Worm (Caenorhabditis elegans): Measurements from ENCODE around the gene T09A5.4.

Gene T09A5.4

ce11 chrII:7832054-7832453 is 13.9 kb upstream of the T09A5.4 start, which contains the start of gene T09A5.14:
TSS of gene T09A5.14 (plus strand) at chrII:7832354.
- TF ChIP-seq F10E7.11 (tag; optimal IDR thresholded peaks at IDR 0.05), result no peak
- no peak for TF ChIP-seq nfya-2 (GFP tag; IDR thresholded peaks at IDR 0.05)
- TF ChIP-seq aptf-2 (GFP tag; conservative IDR thresholded peaks at IDR 0.05), result no peak
- TF ChIP-seq nhr-90 (tag; optimal IDR thresholded peaks at IDR 0.05), result no peak
- TF ChIP-seq madf-8 (GFP tag; conservative IDR thresholded peaks at IDR 0.05), result no peak
- no peak for TF ChIP-seq snpc-1.3 (tag; optimal IDR thresholded peaks at IDR 0.05; ENCODE audit: insufficient read depth)
- TF ChIP-seq nfyb-1 (GFP tag; IDR thresholded peaks at IDR 0.05), result no peak

- TF ChIP-seq F33H1.4 (GFP tag; IDR thresholded peaks at IDR 0.05) (no peak), let-607 (tag; optimal IDR thresholded peaks at IDR 0.05) (no peak), F49E8.2 (tag; optimal IDR thresholded peaks at IDR 0.05; ENCODE audit: insufficient read depth) (no peak), ztf-26 (tag; optimal IDR thresholded peaks at IDR 0.05) (no peak), nhr-120 (GFP tag; IDR thresholded peaks at IDR 0.05) (no peak), cebp-1 (GFP tag; IDR thresholded peaks at IDR 0.05) (no peak), cebp-1 (tag; optimal IDR thresholded peaks at IDR 0.05) (no peak), tbp1 (GFP tag; optimal IDR thresholded peaks at IDR 0.05) (no peak)
Observed at ce11 chrII:7835314-7835713, 10.7 kb upstream of the T09A5.4 start, which contains the start of gene cex-2. TSS of gene cex-2 (minus strand) at chrII:7835414.

ce11 chrII:7836613-7837226 is 9.3 kb upstream of the T09A5.4 start:
- no peak for TF ChIP-seq lin-26 (GFP tag; IDR thresholded peaks at IDR 0.05)
- no peak for TF ChIP-seq lsy-27 (tag; optimal IDR thresholded peaks at IDR 0.05; ENCODE audit: borderline replicate concordance, insufficient read depth)
- TF ChIP-seq K12H6.12 (tag; optimal IDR thresholded peaks at IDR 0.05), result peak; percentile 61
- 0 out of 2 replicates have a peak, but pooled peaks have one; percentile 7 for TF ChIP-seq nfyb-1 (GFP tag; IDR thresholded peaks at IDR 0.05)
- TF ChIP-seq K11D2.4 (GFP tag; IDR thresholded peaks at IDR 0.05), result no peak
- peak; percentile 40 for TF ChIP-seq somi-1 (GFP tag; optimal IDR thresholded peaks at IDR 0.05)

ce11 chrII:7838661-7839060 is 7.3 kb upstream of the T09A5.4 start:
- TF ChIP-seq hmg-1.2 (GFP tag; IDR thresholded peaks at IDR 0.05) (peak; percentile 76), ets-4 (GFP tag; optimal IDR thresholded peaks at IDR 0.05) (no peak), snpc-3.4 (tag; optimal IDR thresholded peaks at IDR 0.05) (no peak)

- TF ChIP-seq madf-6 (GFP tag; IDR thresholded peaks at IDR 0.05) (no peak), sea-2 (GFP tag; IDR thresholded peaks at IDR 0.05) (no peak), let-607 (tag; optimal IDR thresholded peaks at IDR 0.05) (no peak), let-526 (GFP tag; IDR thresholded peaks at IDR 0.05) (no peak), ztf-6 (GFP tag; IDR thresholded peaks at IDR 0.05) (no peak), Y53F4B.3 (GFP tag; IDR thresholded peaks at IDR 0.05) (no peak), K12H6.12 (tag; optimal IDR thresholded peaks at IDR 0.05) (no peak), egrh-3 (GFP tag; IDR thresholded peaks at IDR 0.05) (no peak), attf-6 (GFP tag; IDR thresholded peaks at IDR 0.05) (no peak)
Observed at ce11 chrII:7839703-7840102, 6.3 kb upstream of the T09A5.4 start.

Data from whole organism, young adult.